4 fruit fly cellular contexts compared by ENCODE assay signal in genomic region chr3L:2647523-2648378, dm6.
TF ChIP-seq lines count a peak whose summit lies in the region.

TSS of gene CG1246 (plus strand) at chr3L:2648048.

- TF ChIP-seq CTCF in whole organism, embryonic (GFP tag; optimal IDR thresholded peaks at IDR 0.05; lab: Kevin White, UChicago) = no peak

TF ChIP-seq in whole organism, adult, 20 proteins besides CTCF, POLR2A, EP300 and RAD21:
- TF ChIP-seq CG14711 (tag; optimal IDR thresholded peaks at IDR 0.05; lab: Kevin White, UChicago) (peak; percentile 62), ovo (GFP tag; optimal IDR thresholded peaks at IDR 0.05; lab: Kevin White, UChicago) (no peak), CG7045 (GFP tag; optimal IDR thresholded peaks at IDR 0.05; lab: Kevin White, UChicago) (peak; percentile 49), cic (GFP tag; optimal IDR thresholded peaks at IDR 0.05; lab: Kevin White, UChicago) (peak; percentile 71), toe (GFP tag; optimal IDR thresholded peaks at IDR 0.05; lab: Kevin White, UChicago) (no peak), Mnt (GFP tag; optimal IDR thresholded peaks at IDR 0.05; lab: Kevin White, UChicago) (peak; percentile 60), tj (GFP tag; optimal IDR thresholded peaks at IDR 0.05; lab: Kevin White, UChicago) (no peak), CG5204 (GFP tag; optimal IDR thresholded peaks at IDR 0.05; lab: Kevin White, UChicago) (no peak), Crg-1 (GFP tag; optimal IDR thresholded peaks at IDR 0.05; lab: Kevin White, UChicago) (no peak), Clk (GFP tag; optimal IDR thresholded peaks at IDR 0.05; lab: Kevin White, UChicago) (no peak), pad (GFP tag; optimal IDR thresholded peaks at IDR 0.05; lab: Kevin White, UChicago) (peak; percentile 32), bab1 (GFP tag; optimal IDR thresholded peaks at IDR 0.05; lab: Kevin White, UChicago) (no peak), CG1620 (GFP tag; optimal IDR thresholded peaks at IDR 0.05; lab: Kevin White, UChicago) (no peak), CG11617 (GFP tag; optimal IDR thresholded peaks at IDR 0.05; lab: Kevin White, UChicago) (peak; percentile 24), CG7101 (tag; optimal IDR thresholded peaks at IDR 0.05; lab: Kevin White, UChicago) (peak; percentile 32), CG12768 (GFP tag; optimal IDR thresholded peaks at IDR 0.05; lab: Kevin White, UChicago) (peak; percentile 47), CG33017 (tag; optimal IDR thresholded peaks at IDR 0.05; lab: Kevin White, UChicago) (peak; percentile 39), Hr96 (GFP tag; optimal IDR thresholded peaks at IDR 0.05; lab: Kevin White, UChicago) (peak; percentile 14), cnc (optimal IDR thresholded peaks at IDR 0.05; lab: Kevin White, UChicago) (no peak), kay (GFP tag; lab: Kevin White, UChicago; ENCODE audit: borderline replicate concordance) (peak; percentile 85)

TF ChIP-seq in whole organism, embryonic, 481 proteins besides CTCF, POLR2A, EP300 and RAD21 (continues in another document):
- peak; percentile 11 for TF ChIP-seq odd (GFP tag; optimal IDR thresholded peaks at IDR 0.05; lab: Kevin White, UChicago)
- peak; percentile 33 for TF ChIP-seq CG15514 (GFP tag; optimal IDR thresholded peaks at IDR 0.05; lab: Kevin White, UChicago)
- no peak for TF ChIP-seq CG6175 (GFP tag; IDR thresholded peaks at IDR 0.05; lab: Robert Waterston, UW)
- peak; percentile 75; the same call in 1 of the 4 replicates for TF ChIP-seq chinmo (GFP tag; IDR thresholded peaks at IDR 0.05; lab: Robert Waterston, UW; ENCODE audit: partially characterized antibody)
- TF ChIP-seq HLHmδ (GFP tag; optimal IDR thresholded peaks at IDR 0.05; lab: Kevin White, UChicago) = no peak
- TF ChIP-seq Lim3 (GFP tag; IDR thresholded peaks at IDR 0.05; lab: Robert Waterston, UW) = no peak
- TF ChIP-seq z (GFP tag; IDR thresholded peaks at IDR 0.05; lab: Robert Waterston, UW) = 0 out of 3 replicates have a peak, but pooled peaks have one; percentile 17
- TF ChIP-seq CG2129 (GFP tag; IDR thresholded peaks at IDR 0.05; lab: Robert Waterston, UW; ENCODE audit: partially characterized antibody) = no peak
- no peak for TF ChIP-seq Hand (GFP tag; optimal IDR thresholded peaks at IDR 0.05; lab: Kevin White, UChicago)
- peak; percentile 79 for TF ChIP-seq exex (tag; optimal IDR thresholded peaks at IDR 0.05; lab: Kevin White, UChicago)
- no peak for TF ChIP-seq Doc2 (GFP tag; IDR thresholded peaks at IDR 0.05; lab: Robert Waterston, UW)
- TF ChIP-seq CG17385 (GFP tag; optimal IDR thresholded peaks at IDR 0.05; lab: Kevin White, UChicago) = peak; percentile 5
- TF ChIP-seq sug (tag; optimal IDR thresholded peaks at IDR 0.05; lab: Kevin White, UChicago) = peak; percentile 77
- no peak for TF ChIP-seq Awh (GFP tag; IDR thresholded peaks at IDR 0.05; lab: Robert Waterston, UW)
- peak; percentile 6 for TF ChIP-seq CG12071 (GFP tag; optimal IDR thresholded peaks at IDR 0.05; lab: Kevin White, UChicago)
- TF ChIP-seq crol (GFP tag; IDR thresholded peaks at IDR 0.05; lab: Robert Waterston, UW) = no peak
- no peak for TF ChIP-seq dan (GFP tag; IDR thresholded peaks at IDR 0.05; lab: Robert Waterston, UW)
- 0 out of 2 replicates have a peak, but pooled peaks have one; percentile 5 for TF ChIP-seq CG6689 (GFP tag; IDR thresholded peaks at IDR 0.05; lab: Robert Waterston, UW)
- TF ChIP-seq CG10543 (GFP tag; optimal IDR thresholded peaks at IDR 0.05; lab: Kevin White, UChicago) = peak; percentile 50
- TF ChIP-seq CG3281 (GFP tag; optimal IDR thresholded peaks at IDR 0.05; lab: Kevin White, UChicago) = peak; percentile 9
- 0 out of 3 replicates have a peak, but pooled peaks have one; percentile 12 for TF ChIP-seq zen2 (GFP tag; IDR thresholded peaks at IDR 0.05; lab: Robert Waterston, UW; ENCODE audit: partially characterized antibody)
- peak; percentile 61 for TF ChIP-seq sd (tag; optimal IDR thresholded peaks at IDR 0.05; lab: Kevin White, UChicago)
- TF ChIP-seq Med (GFP tag; lab: Kevin White, UChicago) = peak; percentile 34
- peak; percentile 41 for TF ChIP-seq CG6813 (GFP tag; optimal IDR thresholded peaks at IDR 0.05; lab: Kevin White, UChicago)

TF ChIP-seq in whole organism, prepupa, 60 proteins besides CTCF, POLR2A, EP300 and RAD21:
- TF ChIP-seq vri (GFP tag; optimal IDR thresholded peaks at IDR 0.05; lab: Kevin White, UChicago) (peak; percentile 96), CG7368 (GFP tag; optimal IDR thresholded peaks at IDR 0.05; lab: Kevin White, UChicago) (no peak), fd59A (GFP tag; optimal IDR thresholded peaks at IDR 0.05; lab: Kevin White, UChicago) (no peak), CG9139 (GFP tag; optimal IDR thresholded peaks at IDR 0.05; lab: Kevin White, UChicago) (no peak), fkh (GFP tag; optimal IDR thresholded peaks at IDR 0.05; lab: Kevin White, UChicago) (peak; percentile 70), acj6 (GFP tag; optimal IDR thresholded peaks at IDR 0.05; lab: Kevin White, UChicago) (no peak), topi (GFP tag; optimal IDR thresholded peaks at IDR 0.05; lab: Kevin White, UChicago) (no peak), net (GFP tag; optimal IDR thresholded peaks at IDR 0.05; lab: Kevin White, UChicago) (no peak), eg (GFP tag; IDR thresholded peaks at IDR 0.05; lab: Robert Waterston, UW) (no peak), CG6276 (GFP tag; optimal IDR thresholded peaks at IDR 0.05; lab: Kevin White, UChicago) (no peak)

TF ChIP-seq in whole organism, wandering third instar larva, 38 proteins besides CTCF, POLR2A, EP300 and RAD21:
- TF ChIP-seq br (GFP tag; optimal IDR thresholded peaks at IDR 0.05; lab: Kevin White, UChicago) (no peak), CrebA (GFP tag; optimal IDR thresholded peaks at IDR 0.05; lab: Kevin White, UChicago; ENCODE audit: borderline replicate concordance) (no peak), rgr (GFP tag; optimal IDR thresholded peaks at IDR 0.05; lab: Kevin White, UChicago) (peak; percentile 4), tai (GFP tag; optimal IDR thresholded peaks at IDR 0.05; lab: Kevin White, UChicago) (no peak), Rel (GFP tag; optimal IDR thresholded peaks at IDR 0.05; lab: Kevin White, UChicago) (no peak), Rel (tag; optimal IDR thresholded peaks at IDR 0.05; lab: Kevin White, UChicago) (peak; percentile 56), brk (GFP tag; optimal IDR thresholded peaks at IDR 0.05; lab: Kevin White, UChicago) (no peak), Hnf4 (GFP tag; optimal IDR thresholded peaks at IDR 0.05; lab: Kevin White, UChicago) (no peak), Dfd (GFP tag; optimal IDR thresholded peaks at IDR 0.05; lab: Kevin White, UChicago) (no peak), psq (GFP tag; optimal IDR thresholded peaks at IDR 0.05; lab: Kevin White, UChicago) (no peak), Jra (GFP tag; optimal IDR thresholded peaks at IDR 0.05; lab: Kevin White, UChicago) (peak; percentile 17), h (GFP tag; optimal IDR thresholded peaks at IDR 0.05; lab: Kevin White, UChicago) (peak; percentile 41), pan (optimal IDR thresholded peaks at IDR 0.05; lab: Kevin White, UChicago) (no peak), Abd-B (GFP tag; optimal IDR thresholded peaks at IDR 0.05; lab: Kevin White, UChicago) (no peak), CG32264 (GFP tag; optimal IDR thresholded peaks at IDR 0.05; lab: Kevin White, UChicago) (no peak), dmrt93B (GFP tag; optimal IDR thresholded peaks at IDR 0.05; lab: Kevin White, UChicago) (no peak)
TF ChIP-seq in whole organism, wandering third instar larva: peak in this region for 4.
